Fruit fly (Drosophila melanogaster): ENCODE measurements around the gene Vha26.

Vha26 gene

DNA sequence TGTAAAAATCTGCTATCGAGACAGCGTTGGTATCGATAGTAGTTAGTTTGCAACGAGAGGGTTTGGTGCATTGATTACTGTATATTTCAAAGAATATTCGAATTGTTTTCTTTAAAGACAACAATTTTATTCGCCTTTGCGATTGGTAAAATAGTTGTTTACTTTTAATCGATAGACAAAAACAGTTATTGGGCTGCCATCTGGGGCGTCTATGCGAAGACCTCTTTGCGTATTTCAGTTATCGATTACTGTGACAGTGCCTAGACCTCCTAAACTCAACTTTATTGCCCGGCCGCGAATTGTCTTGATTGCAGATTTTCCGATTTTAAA lies 21.5 kb downstream of the Vha26 start, which contains the start of gene Atu (continued):
- TF ChIP-seq Bdp1 (GFP tag; optimal IDR thresholded peaks at IDR 0.05) (no peak), jumu (GFP tag; optimal IDR thresholded peaks at IDR 0.05) (no peak), CG13894 (tag; optimal IDR thresholded peaks at IDR 0.05) (peak; percentile 17), B-H1 (GFP tag; IDR thresholded peaks at IDR 0.05) (no peak), ab (GFP tag; optimal IDR thresholded peaks at IDR 0.05) (no peak), Mrtf (GFP tag; IDR thresholded peaks at IDR 0.05) (no peak), CG17612 (GFP tag; IDR thresholded peaks at IDR 0.05) (no peak), CG3838 (GFP tag; optimal IDR thresholded peaks at IDR 0.05) (no peak), CG3726 (GFP tag; IDR thresholded peaks at IDR 0.05) (no peak), dmrt99B (tag; optimal IDR thresholded peaks at IDR 0.05) (no peak), CG10321 (GFP tag; IDR thresholded peaks at IDR 0.05) (no peak), bsh (GFP tag; optimal IDR thresholded peaks at IDR 0.05) (peak in 1 of 2 experiments; percentile 1), hth (optimal IDR thresholded peaks at IDR 0.05) (no peak), aop (GFP tag; IDR thresholded peaks at IDR 0.05) (no peak), ERR (GFP tag; optimal IDR thresholded peaks at IDR 0.05) (no peak), Hr78 (GFP tag; optimal IDR thresholded peaks at IDR 0.05) (peak in 1 of 2 experiments; percentile 22), mam (GFP tag; optimal IDR thresholded peaks at IDR 0.05) (no peak), CG5180 (GFP tag; optimal IDR thresholded peaks at IDR 0.05) (no peak), CG15479 (GFP tag; optimal IDR thresholded peaks at IDR 0.05) (no peak), maf-S (GFP tag; optimal IDR thresholded peaks at IDR 0.05) (no peak), CG12236 (GFP tag; optimal IDR thresholded peaks at IDR 0.05) (no peak), CG3163 (GFP tag; optimal IDR thresholded peaks at IDR 0.05) (no peak), lov (optimal IDR thresholded peaks at IDR 0.05) (no peak), lov (GFP tag; IDR thresholded peaks at IDR 0.05) (no peak), Taf1 (GFP tag; IDR thresholded peaks at IDR 0.05) (no peak), CG4282 (GFP tag; optimal IDR thresholded peaks at IDR 0.05) (no peak), CG12155 (GFP tag; optimal IDR thresholded peaks at IDR 0.05) (peak; percentile 72), tup (GFP tag; optimal IDR thresholded peaks at IDR 0.05) (no peak), ham (GFP tag; IDR thresholded peaks at IDR 0.05) (no peak), sc (optimal IDR thresholded peaks at IDR 0.05) (no peak), sc (GFP tag; optimal IDR thresholded peaks at IDR 0.05) (no peak), hb (GFP tag; IDR thresholded peaks at IDR 0.05; ENCODE audit: partially characterized antibody) (peak; percentile 94), CG6683 (GFP tag; optimal IDR thresholded peaks at IDR 0.05) (no peak), psq (GFP tag; optimal IDR thresholded peaks at IDR 0.05) (no peak), CG17912 (GFP tag; optimal IDR thresholded peaks at IDR 0.05) (no peak), so (GFP tag; IDR thresholded peaks at IDR 0.05) (no peak), tio (GFP tag; optimal IDR thresholded peaks at IDR 0.05) (no peak), CG11696 (GFP tag; IDR thresholded peaks at IDR 0.05) (no peak), vnd (GFP tag; IDR thresholded peaks at IDR 0.05; ENCODE audit: partially characterized antibody) (peak; percentile 86), tx (GFP tag; optimal IDR thresholded peaks at IDR 0.05) (peak; percentile 12), cato (GFP tag; optimal IDR thresholded peaks at IDR 0.05; ENCODE audit: borderline replicate concordance) (peak; percentile 12), CG43689 (GFP tag; IDR thresholded peaks at IDR 0.05) (no peak), Hey (tag; optimal IDR thresholded peaks at IDR 0.05) (no peak), CG8089 (GFP tag; optimal IDR thresholded peaks at IDR 0.05) (peak; percentile 46), klu (GFP tag; IDR thresholded peaks at IDR 0.05) (no peak), ato (GFP tag; IDR thresholded peaks at IDR 0.05; ENCODE audit: partially characterized antibody) (peak; percentile 73; the same call in 1 of the 2 replicates), Poxn (GFP tag; IDR thresholded peaks at IDR 0.05) (no peak), CG9727 (GFP tag; optimal IDR thresholded peaks at IDR 0.05) (peak; percentile 32), ranshi (GFP tag; IDR thresholded peaks at IDR 0.05) (no peak), disco-r (GFP tag; optimal IDR thresholded peaks at IDR 0.05) (no peak), ttk (GFP tag; IDR thresholded peaks at IDR 0.05) (no peak), Ets65A (GFP tag) (no peak), otp (GFP tag; IDR thresholded peaks at IDR 0.05) (no peak), Oli (tag; optimal IDR thresholded peaks at IDR 0.05) (no peak)

All from whole organism, embryonic.